Comparison of ENCODE assay signal across 2 worm cellular contexts in genomic region chrIII:1619890-1620289, ce11.
A peak's percentile ranks its signal among the peaks of the same experiment; 100 is the strongest.
TF ChIP-seq lines count a peak whose summit lies in the region.

No protein-coding gene starts in this region.

TF ChIP-seq in whole organism, L4 larva, 104 proteins besides CTCF, POLR2A, EP300 and RAD21:
- TF ChIP-seq egl-43 (GFP tag; IDR thresholded peaks at IDR 0.05; lab: Robert Waterston, UW), result peak; percentile 57; the same call in 1 of the 2 replicates
- TF ChIP-seq set-16 (GFP tag; IDR thresholded peaks at IDR 0.05; lab: Robert Waterston, UW), result peak; percentile 46; the same call in 1 of the 2 replicates
- no peak for TF ChIP-seq saeg-2 (GFP tag; IDR thresholded peaks at IDR 0.05; lab: Robert Waterston, UW)

TF ChIP-seq in whole organism, young adult, 124 proteins besides CTCF, POLR2A, EP300 and RAD21:
- TF ChIP-seq rec-8 (tag; optimal IDR thresholded peaks at IDR 0.05; lab: Kevin White, UChicago) (no peak), nfya-2 (GFP tag; IDR thresholded peaks at IDR 0.05; lab: Robert Waterston, UW) (no peak), attf-6 (GFP tag; IDR thresholded peaks at IDR 0.05; lab: Robert Waterston, UW) (no peak), pha-4 (tag; optimal IDR thresholded peaks at IDR 0.05; lab: Kevin White, UChicago) (no peak), lin-26 (GFP tag; IDR thresholded peaks at IDR 0.05; lab: Robert Waterston, UW) (peak; percentile 55; the same call in 1 of the 2 replicates), mcd-1 (GFP tag; IDR thresholded peaks at IDR 0.05; lab: Robert Waterston, UW) (0 out of 2 replicates have a peak, but pooled peaks have one; percentile 29), hsf-1 (GFP tag; IDR thresholded peaks at IDR 0.05; lab: Robert Waterston, UW) (0 out of 2 replicates have a peak, but pooled peaks have one; percentile 34), dpl-1 (GFP tag; optimal IDR thresholded peaks at IDR 0.05; lab: Kevin White, UChicago) (no peak), T07F8.4 (tag; optimal IDR thresholded peaks at IDR 0.05; lab: Kevin White, UChicago) (no peak), Y53G8AR.9 (GFP tag; conservative IDR thresholded peaks at IDR 0.05; lab: Robert Waterston, UW) (0 out of 2 replicates have a peak, but pooled peaks have one; percentile 37), dox-1 (GFP tag; IDR thresholded peaks at IDR 0.05; lab: Robert Waterston, UW) (peak; percentile 58), madf-3 (GFP tag; IDR thresholded peaks at IDR 0.05; lab: Robert Waterston, UW) (0 out of 2 replicates have a peak, but pooled peaks have one; percentile 42), ceh-100 (GFP tag; IDR thresholded peaks at IDR 0.05; lab: Robert Waterston, UW) (no peak), zfh-2 (GFP tag; conservative IDR thresholded peaks at IDR 0.05; lab: Robert Waterston, UW) (0 out of 2 replicates have a peak, but pooled peaks have one; percentile 43), F10E7.11 (tag; optimal IDR thresholded peaks at IDR 0.05; lab: Kevin White, UChicago) (no peak)
